Fruit fly (Drosophila melanogaster) whole organism, wandering third instar larva: ENCODE data around the gene TRAM.

Experiments used
- Abd-B ChIP-seq: fragments of >200 bp; optimal IDR thresholded peaks from 2 replicates; lab custom pipeline; 2017; ENCODE audit warnings: missing biosample characterization, missing genetic modification characterization
- CG32264 ChIP-seq: fragments of 200-800 bp; sonication (Bioruptor generic); optimal IDR thresholded peaks from 2 replicates; lab custom pipeline; 2016; ENCODE audit warnings: missing biosample characterization, missing genetic modification characterization
- CG9705 ChIP-seq: fragments of 200-800 bp; sonication (Bioruptor generic); optimal IDR thresholded peaks from 2 replicates; lab custom pipeline; 2018; ENCODE audit warnings: missing biosample characterization, mild to moderate bottlenecking, missing genetic modification characterization
- CrebA ChIP-seq: fragments of 200-800 bp; sonication (Bioruptor generic); optimal IDR thresholded peaks from 2 replicates; lab custom pipeline; 2016; ENCODE audit warnings: missing biosample characterization, mild to moderate bottlenecking, missing genetic modification characterization, borderline replicate concordance
- Dfd ChIP-seq: fragments of >200 bp; optimal IDR thresholded peaks from 2 replicates; lab custom pipeline; 2017; ENCODE audit warnings: missing biosample characterization, missing genetic modification characterization
- Dif ChIP-seq: fragments of 200-275, 200-300 bp; sonication (Bioruptor generic); optimal IDR thresholded peaks from 2 replicates; lab custom pipeline; 2018; ENCODE audit warnings: missing biosample characterization, missing genetic modification characterization; ENCODE audit not compliant: partially characterized antibody
- GATAd ChIP-seq: sonication (Bioruptor generic); optimal IDR thresholded peaks from 2 replicates; lab custom pipeline; 2016; ENCODE audit warnings: missing biosample characterization, missing genetic modification characterization
- HLH106 ChIP-seq: fragments of 200-800 bp; optimal IDR thresholded peaks from 3 replicates; lab custom pipeline; 2019; ENCODE audit warnings: missing biosample characterization, mild to moderate bottlenecking, missing genetic modification characterization, moderate library complexity
- Hnf4 ChIP-seq: fragments of 200-800 bp; sonication (Bioruptor generic); optimal IDR thresholded peaks from 2 replicates; lab custom pipeline; 2016; ENCODE audit warnings: missing biosample characterization, mild to moderate bottlenecking, missing genetic modification characterization
- Hr78 ChIP-seq: fragments of >200 bp; optimal IDR thresholded peaks from 2 replicates; lab custom pipeline; 2017; ENCODE audit warnings: missing biosample characterization, missing genetic modification characterization
- Hr83 ChIP-seq: fragments of 200-300 bp; sonication (Bioruptor generic); optimal IDR thresholded peaks from 2 replicates; lab custom pipeline; 2016; ENCODE audit warnings: missing biosample characterization, mild to moderate bottlenecking, missing genetic modification characterization, moderate library complexity; ENCODE audit not compliant: poor library complexity, severe bottlenecking
- Jra ChIP-seq: sonication (Bioruptor generic); optimal IDR thresholded peaks from 2 replicates; lab custom pipeline; 2016; ENCODE audit warnings: missing biosample characterization, missing genetic modification characterization
- Mio ChIP-seq: sonication (Bioruptor generic); optimal IDR thresholded peaks from 2 replicates; lab custom pipeline; 2016; ENCODE audit warnings: missing biosample characterization, missing genetic modification characterization
- Myc ChIP-seq: fragments of >200 bp; optimal IDR thresholded peaks from 2 replicates; lab custom pipeline; 2017
- N ChIP-seq: fragments of >200 bp; optimal IDR thresholded peaks from 2 replicates; lab custom pipeline; 2018; ENCODE audit warnings: missing biosample characterization, missing external identifiers, missing genetic modification characterization
- OdsH ChIP-seq: fragments of 200-800 bp; sonication (Bioruptor generic); optimal IDR thresholded peaks from 2 replicates; lab custom pipeline; 2016; ENCODE audit warnings: missing biosample characterization, mild to moderate bottlenecking, missing genetic modification characterization
- Rel ChIP-seq, 2 experiments: fragments of 200-800 bp; sonication (Bioruptor generic) in 1 of 2; optimal IDR thresholded peaks; 2 replicates in 1 of 2; 3 replicates in 1 of 2; lab custom pipeline; 2016 to 2019; ENCODE audit warnings: mild to moderate bottlenecking in 2 of 2, missing biosample characterization in 2 of 2, missing genetic modification characterization in 2 of 2, moderate library complexity in 1 of 2
- Sp1 ChIP-seq: fragments of 200-800 bp; sonication (Bioruptor generic); optimal IDR thresholded peaks from 3 replicates; lab custom pipeline; 2019; ENCODE audit warnings: missing biosample characterization, mild to moderate bottlenecking, missing genetic modification characterization, moderate library complexity
- Vsx2 ChIP-seq: fragments of 200-300, 225-300 bp; sonication (Bioruptor generic); optimal IDR thresholded peaks from 2 replicates; lab custom pipeline; 2018; ENCODE audit warnings: missing biosample characterization, missing genetic modification characterization; ENCODE audit not compliant: partially characterized antibody
- br ChIP-seq: fragments of 200-800 bp; sonication (Bioruptor generic); optimal IDR thresholded peaks from 2 replicates; lab custom pipeline; 2016; ENCODE audit warnings: missing biosample characterization, missing genetic modification characterization
- brk ChIP-seq: fragments of 200-800 bp; sonication (Bioruptor generic); optimal IDR thresholded peaks from 2 replicates; lab custom pipeline; 2016; ENCODE audit warnings: missing biosample characterization, mild to moderate bottlenecking, missing genetic modification characterization
- dl ChIP-seq, 2 experiments: fragments of 175-275, 200-275 bp in 1 of 2; fragments of 200-275 bp in 1 of 2; sonication (Bioruptor generic); optimal IDR thresholded peaks; lab custom pipeline; 2018; ENCODE audit warnings: mild to moderate bottlenecking in 2 of 2, missing biosample characterization in 2 of 2, missing genetic modification characterization in 2 of 2, moderate library complexity in 2 of 2; ENCODE audit not compliant: partially characterized antibody in 2 of 2, insufficient read depth in 1 of 2
- dmrt93B ChIP-seq: fragments of 200-800 bp; sonication (Bioruptor generic); optimal IDR thresholded peaks from 2 replicates; lab custom pipeline; 2018; ENCODE audit warnings: missing biosample characterization, mild to moderate bottlenecking, missing genetic modification characterization
- dsf ChIP-seq: sonication (Bioruptor generic); optimal IDR thresholded peaks from 2 replicates; lab custom pipeline; 2016; ENCODE audit warnings: missing biosample characterization, missing genetic modification characterization, borderline replicate concordance
- ey ChIP-seq: fragments of 200-800 bp; sonication (Bioruptor generic); optimal IDR thresholded peaks from 2 replicates; lab custom pipeline; 2016; ENCODE audit warnings: missing biosample characterization, missing genetic modification characterization
- foxo ChIP-seq, 2 experiments: fragments of 200-800 bp; sonication (Bioruptor generic); optimal IDR thresholded peaks; 2 replicates in 1 of 2; 3 replicates in 1 of 2; lab custom pipeline; 2016 to 2017; ENCODE audit warnings: missing biosample characterization in 2 of 2, missing genetic modification characterization in 2 of 2
- fru ChIP-seq: fragments of 200-800 bp; sonication (Bioruptor generic); optimal IDR thresholded peaks from 3 replicates; lab custom pipeline; 2016; ENCODE audit warnings: missing biosample characterization, mild to moderate bottlenecking, missing genetic modification characterization
- h ChIP-seq: fragments of 200-800 bp; sonication (Bioruptor generic); optimal IDR thresholded peaks from 3 replicates; lab custom pipeline; 2016; ENCODE audit warnings: missing biosample characterization, mild to moderate bottlenecking, missing genetic modification characterization
- jim ChIP-seq: fragments of 175-275, 200-325 bp; sonication (Bioruptor generic); optimal IDR thresholded peaks from 2 replicates; lab custom pipeline; 2016; ENCODE audit warnings: missing biosample characterization, mild to moderate bottlenecking, missing genetic modification characterization
- lola ChIP-seq: fragments of >200 bp; optimal IDR thresholded peaks from 2 replicates; lab custom pipeline; 2017; ENCODE audit warnings: missing biosample characterization, missing genetic modification characterization
- pan ChIP-seq: fragments of >200 bp; optimal IDR thresholded peaks from 2 replicates; lab custom pipeline; 2017
- psq ChIP-seq: fragments of 200-800 bp; sonication (Bioruptor generic); optimal IDR thresholded peaks from 3 replicates; lab custom pipeline; 2017; ENCODE audit warnings: missing biosample characterization, mild to moderate bottlenecking, missing genetic modification characterization, moderate library complexity
- rgr ChIP-seq: fragments of 200-800 bp; sonication (Bioruptor generic); optimal IDR thresholded peaks from 3 replicates; lab custom pipeline; 2016; ENCODE audit warnings: missing biosample characterization, mild to moderate bottlenecking, missing genetic modification characterization
- sage ChIP-seq: fragments of 200-800 bp; sonication (Bioruptor generic); optimal IDR thresholded peaks from 2 replicates; lab custom pipeline; 2016; ENCODE audit warnings: missing biosample characterization, mild to moderate bottlenecking, missing genetic modification characterization
- sv ChIP-seq: fragments of 200-800 bp; sonication (Bioruptor generic); optimal IDR thresholded peaks from 3 replicates; lab custom pipeline; 2016; ENCODE audit warnings: missing biosample characterization, missing genetic modification characterization
- tai ChIP-seq: sonication (Bioruptor generic); optimal IDR thresholded peaks from 2 replicates; lab custom pipeline; 2016; ENCODE audit warnings: missing biosample characterization, missing genetic modification characterization
- usp ChIP-seq: fragments of >200 bp; optimal IDR thresholded peaks from 2 replicates; lab custom pipeline; 2017; ENCODE audit warnings: missing biosample characterization, missing genetic modification characterization
- woc ChIP-seq: sonication (Bioruptor generic); optimal IDR thresholded peaks from 2 replicates; lab custom pipeline; 2016; ENCODE audit warnings: missing biosample characterization, mild to moderate bottlenecking, missing genetic modification characterization

Gene TRAM

DNA sequence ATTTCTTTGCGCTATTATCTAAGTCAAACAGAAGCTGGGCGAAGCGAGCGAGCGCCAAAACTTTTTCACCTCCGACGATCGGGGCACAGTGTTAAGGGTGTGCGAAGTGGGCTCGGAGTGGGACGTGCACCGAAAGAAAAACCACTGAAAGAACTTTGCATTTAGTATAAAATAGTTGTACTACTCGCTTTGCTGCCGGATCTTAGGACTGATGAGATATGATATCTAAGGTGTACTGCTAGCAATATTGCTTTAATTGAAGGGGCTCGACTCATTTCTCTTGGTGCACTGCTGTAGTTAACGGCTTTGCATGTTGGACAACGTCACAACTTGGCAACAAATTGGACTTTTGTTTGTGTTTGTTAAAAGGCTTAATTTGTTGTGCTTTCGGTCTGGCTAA lies 18.8 kb downstream of the TRAM start:
- TF ChIP-seq OdsH (GFP tag; lab: Kevin White, UChicago) (no peak), Mio (GFP tag; lab: Kevin White, UChicago) (no peak), foxo (GFP tag; optimal IDR thresholded peaks at IDR 0.05; lab: Kevin White, UChicago) (peak in 1 of 2 experiments; percentile 26), CG32264 (no peak), lola (GFP tag; lab: Kevin White, UChicago) (no peak), sage (GFP tag; lab: Kevin White, UChicago) (no peak), h (GFP tag; lab: Kevin White, UChicago) (peak; percentile 8), jim (GFP tag; lab: Kevin White, UChicago) (no peak), Rel (GFP tag; optimal IDR thresholded peaks at IDR 0.05; lab: Kevin White, UChicago) (no peak), Rel (tag; optimal IDR thresholded peaks at IDR 0.05; lab: Kevin White, UChicago) (no peak), rgr (GFP tag; lab: Kevin White, UChicago) (peak; percentile 13), HLH106 (tag; lab: Kevin White, UChicago) (no peak), Hr83 (GFP tag; lab: Kevin White, UChicago) (no peak), Sp1 (GFP tag; lab: Kevin White, UChicago) (no peak)
- TF ChIP-seq, all 38 proteins: peak for 3

DNA sequence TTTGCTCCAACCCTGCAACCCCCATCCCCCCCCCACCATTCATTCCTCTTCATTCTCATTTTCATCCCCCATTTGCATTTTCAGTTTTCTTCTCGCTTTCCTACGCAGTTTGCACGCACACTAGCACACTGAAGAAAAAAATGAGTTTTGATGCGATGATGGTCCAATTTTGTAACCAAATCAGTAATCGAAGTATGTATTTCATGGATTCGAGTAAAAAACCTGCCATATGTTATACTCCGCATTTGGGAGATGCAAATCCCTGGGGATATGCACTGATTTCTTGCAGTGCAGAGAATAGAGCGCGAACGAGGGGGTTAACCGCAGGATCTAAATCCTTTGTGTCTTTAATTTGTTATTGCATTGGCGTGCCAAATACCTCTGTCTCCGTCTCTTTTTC lies 20.8 kb downstream of the TRAM start:
- TF ChIP-seq Hr83 (GFP tag; lab: Kevin White, UChicago) (no peak), Sp1 (GFP tag; lab: Kevin White, UChicago) (no peak), br (GFP tag; lab: Kevin White, UChicago) (no peak), fru (peak; percentile 10), CG32264 (no peak), dmrt93B (no peak), rgr (GFP tag; lab: Kevin White, UChicago) (peak; percentile 3), Abd-B (no peak), Hnf4 (GFP tag; lab: Kevin White, UChicago) (no peak), dsf (no peak), dl (GFP tag; optimal IDR thresholded peaks at IDR 0.05; lab: Kevin White, UChicago; ENCODE audit: insufficient read depth in 1 of 2, partially characterized antibody in 2 of 2) (no peak), GATAd (no peak), lola (GFP tag; lab: Kevin White, UChicago) (no peak), Dif (GFP tag; lab: Kevin White, UChicago) (no peak), woc (no peak), N (GFP tag; lab: Kevin White, UChicago) (no peak), h (GFP tag; lab: Kevin White, UChicago) (peak; percentile 19), tai (GFP tag; lab: Kevin White, UChicago) (no peak), Rel (GFP tag; optimal IDR thresholded peaks at IDR 0.05; lab: Kevin White, UChicago) (no peak), Rel (tag; optimal IDR thresholded peaks at IDR 0.05; lab: Kevin White, UChicago) (no peak), psq (GFP tag; lab: Kevin White, UChicago) (no peak), Dfd (no peak), Mio (GFP tag; lab: Kevin White, UChicago) (no peak), Vsx2 (GFP tag; lab: Kevin White, UChicago) (no peak), pan (no peak), Myc (lab: Kevin White, UChicago) (no peak), HLH106 (tag; lab: Kevin White, UChicago) (peak; percentile 15), sv (GFP tag; lab: Kevin White, UChicago) (no peak), CG9705 (GFP tag; lab: Kevin White, UChicago) (no peak), foxo (GFP tag; optimal IDR thresholded peaks at IDR 0.05; lab: Kevin White, UChicago) (peak in 1 of 2 experiments; percentile 33), usp (GFP tag; lab: Kevin White, UChicago) (no peak), Hr78 (GFP tag; lab: Kevin White, UChicago) (no peak), Jra (GFP tag; lab: Kevin White, UChicago) (no peak), jim (GFP tag; lab: Kevin White, UChicago) (no peak), ey (GFP tag; lab: Kevin White, UChicago) (peak; percentile 19), OdsH (GFP tag; lab: Kevin White, UChicago) (no peak), sage (GFP tag; lab: Kevin White, UChicago) (no peak), brk (GFP tag; lab: Kevin White, UChicago) (no peak), CrebA (GFP tag; lab: Kevin White, UChicago) (no peak)
